Comparison of ENCODE assay signal across 1 fruit fly cellular context in the genomic region with DNA sequence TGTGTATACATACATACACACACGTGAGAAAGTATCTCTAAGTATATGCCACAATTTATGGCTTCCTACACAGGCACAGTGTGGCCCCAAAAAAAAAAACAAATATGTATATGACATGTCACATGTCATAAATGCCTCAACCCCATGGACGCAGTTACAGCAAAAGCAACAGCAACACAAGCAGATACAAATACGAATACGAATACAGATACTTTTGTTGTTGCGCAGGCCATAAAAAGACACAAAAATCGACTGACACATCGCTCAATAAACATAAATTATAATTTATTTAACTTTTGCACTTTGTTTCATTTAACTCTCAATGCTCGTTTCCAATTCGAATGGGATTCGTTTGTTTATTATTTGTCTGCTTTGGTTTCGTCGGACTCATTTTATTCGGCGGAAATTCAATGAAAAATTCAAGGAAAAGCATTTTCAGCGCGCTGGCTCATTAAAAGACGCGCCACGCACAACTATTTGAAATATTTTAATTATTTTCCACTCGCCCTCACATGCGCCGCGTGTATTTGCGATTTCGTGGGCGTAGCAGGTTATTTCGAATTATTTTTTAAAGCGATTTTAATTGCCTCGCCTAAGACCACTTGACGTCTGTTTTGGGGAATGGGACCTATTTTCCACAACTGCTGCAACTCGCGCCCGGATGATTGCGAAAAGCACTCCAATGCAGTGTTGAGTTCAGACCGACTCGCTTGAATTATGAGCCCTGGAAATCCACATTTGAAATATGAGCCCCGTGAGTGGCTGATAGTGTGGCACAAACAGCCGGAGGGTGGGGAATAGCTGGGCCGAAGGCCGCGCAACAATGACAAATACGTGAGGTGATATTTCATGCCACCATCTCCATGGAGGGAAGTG.
A peak's percentile ranks its signal among the peaks of the same experiment; 100 is the strongest.
TF ChIP-seq lines count a peak whose summit lies in the region.

No protein-coding gene starts in this region.

TF ChIP-seq in whole organism, embryonic, 481 proteins besides CTCF, POLR2A, EP300 and RAD21 (continued from another document):
- TF ChIP-seq Optix (GFP tag; IDR thresholded peaks at IDR 0.05; lab: Robert Waterston, UW) = no peak
- peak; percentile 83 for TF ChIP-seq abd-A (tag; optimal IDR thresholded peaks at IDR 0.05; lab: Kevin White, UChicago)
- no peak for TF ChIP-seq Usf (GFP tag; optimal IDR thresholded peaks at IDR 0.05; lab: Kevin White, UChicago)
- no peak for TF ChIP-seq D (optimal IDR thresholded peaks at IDR 0.05; lab: Kevin White, UChicago)
- no peak for TF ChIP-seq D (GFP tag; optimal IDR thresholded peaks at IDR 0.05; lab: Kevin White, UChicago)
- TF ChIP-seq CG31441 (GFP tag; IDR thresholded peaks at IDR 0.05; lab: Robert Waterston, UW) = no peak
- TF ChIP-seq CG3065 (GFP tag; optimal IDR thresholded peaks at IDR 0.05; lab: Kevin White, UChicago) = no peak
- TF ChIP-seq dimm (GFP tag; IDR thresholded peaks at IDR 0.05; lab: Robert Waterston, UW) = no peak
- TF ChIP-seq Doc3 (GFP tag; IDR thresholded peaks at IDR 0.05; lab: Robert Waterston, UW; ENCODE audit: partially characterized antibody) = no peak
- TF ChIP-seq CG17359 (tag; optimal IDR thresholded peaks at IDR 0.05; lab: Kevin White, UChicago) = no peak
- TF ChIP-seq mld (GFP tag; IDR thresholded peaks at IDR 0.05; lab: Robert Waterston, UW; ENCODE audit: partially characterized antibody) = no peak
- no peak for TF ChIP-seq Dbx (GFP tag; IDR thresholded peaks at IDR 0.05; lab: Robert Waterston, UW)
- no peak for TF ChIP-seq schlank (tag; optimal IDR thresholded peaks at IDR 0.05; lab: Kevin White, UChicago)
- TF ChIP-seq esg (GFP tag; conservative IDR thresholded peaks at IDR 0.05; lab: Robert Waterston, UW) = no peak
- TF ChIP-seq CHES-1-like (GFP tag; optimal IDR thresholded peaks at IDR 0.05; lab: Kevin White, UChicago) = no peak
- no peak for TF ChIP-seq btn (GFP tag; optimal IDR thresholded peaks at IDR 0.05; lab: Kevin White, UChicago)
- peak; percentile 32 for TF ChIP-seq ash1 (GFP tag; optimal IDR thresholded peaks at IDR 0.05; lab: Kevin White, UChicago)
- no peak for TF ChIP-seq CG13296 (GFP tag; optimal IDR thresholded peaks at IDR 0.05; lab: Kevin White, UChicago)
- no peak for TF ChIP-seq ERR (GFP tag; optimal IDR thresholded peaks at IDR 0.05; lab: Kevin White, UChicago)
- TF ChIP-seq Doc2 (GFP tag; IDR thresholded peaks at IDR 0.05; lab: Robert Waterston, UW) = no peak
- TF ChIP-seq CG2889 (GFP tag; IDR thresholded peaks at IDR 0.05; lab: Robert Waterston, UW) = no peak
- no peak for TF ChIP-seq CG7839 (tag; optimal IDR thresholded peaks at IDR 0.05; lab: Kevin White, UChicago)
- TF ChIP-seq CG5180 (GFP tag; optimal IDR thresholded peaks at IDR 0.05; lab: Kevin White, UChicago) = no peak
- TF ChIP-seq CG16815 (GFP tag; optimal IDR thresholded peaks at IDR 0.05; lab: Kevin White, UChicago) = no peak
- TF ChIP-seq CG1832 (GFP tag; optimal IDR thresholded peaks at IDR 0.05; lab: Kevin White, UChicago) = no peak
- no peak for TF ChIP-seq tna (GFP tag; IDR thresholded peaks at IDR 0.05; lab: Robert Waterston, UW; ENCODE audit: partially characterized antibody)
- no peak for TF ChIP-seq Dip3 (GFP tag; optimal IDR thresholded peaks at IDR 0.05; lab: Kevin White, UChicago)
- TF ChIP-seq CG8924 (tag; optimal IDR thresholded peaks at IDR 0.05; lab: Kevin White, UChicago) = no peak
- TF ChIP-seq Six4 (GFP tag; optimal IDR thresholded peaks at IDR 0.05; lab: Kevin White, UChicago) = no peak
- TF ChIP-seq slp2 (GFP tag; optimal IDR thresholded peaks at IDR 0.05; lab: Kevin White, UChicago) = no peak
- no peak for TF ChIP-seq CG14014 (GFP tag; IDR thresholded peaks at IDR 0.05; lab: Robert Waterston, UW)
- TF ChIP-seq CG1602 (GFP tag; optimal IDR thresholded peaks at IDR 0.05; lab: Kevin White, UChicago) = no peak
- no peak for TF ChIP-seq CG4282 (GFP tag; optimal IDR thresholded peaks at IDR 0.05; lab: Kevin White, UChicago)
- no peak for TF ChIP-seq fd64A (GFP tag; optimal IDR thresholded peaks at IDR 0.05; lab: Kevin White, UChicago)
- TF ChIP-seq dysf (GFP tag; IDR thresholded peaks at IDR 0.05; lab: Robert Waterston, UW) = no peak
- TF ChIP-seq Hand (GFP tag; optimal IDR thresholded peaks at IDR 0.05; lab: Kevin White, UChicago) = no peak
- TF ChIP-seq CG6272 (GFP tag; IDR thresholded peaks at IDR 0.05; lab: Robert Waterston, UW) = no peak
- TF ChIP-seq CG3163 (GFP tag; optimal IDR thresholded peaks at IDR 0.05; lab: Kevin White, UChicago) = no peak
- TF ChIP-seq toy (GFP tag; IDR thresholded peaks at IDR 0.05; lab: Robert Waterston, UW) = no peak
- TF ChIP-seq CG2875 (GFP tag; optimal IDR thresholded peaks at IDR 0.05; lab: Kevin White, UChicago) = no peak
- no peak for TF ChIP-seq CG11695 (GFP tag; IDR thresholded peaks at IDR 0.05; lab: Robert Waterston, UW)
